Fruit fly (Drosophila melanogaster) S2 (cell line): ENCODE results near the gene CG15539.

Experiments used
- CG8478 ChIP-seq: fragments of >200 bp; optimal IDR thresholded peaks from 2 replicates; lab custom pipeline; 2018
- CTCF ChIP-seq, 2 experiments: fragments of >200 bp; optimal IDR thresholded peaks; 2 replicates each; lab custom pipeline; 2018

DNA sequence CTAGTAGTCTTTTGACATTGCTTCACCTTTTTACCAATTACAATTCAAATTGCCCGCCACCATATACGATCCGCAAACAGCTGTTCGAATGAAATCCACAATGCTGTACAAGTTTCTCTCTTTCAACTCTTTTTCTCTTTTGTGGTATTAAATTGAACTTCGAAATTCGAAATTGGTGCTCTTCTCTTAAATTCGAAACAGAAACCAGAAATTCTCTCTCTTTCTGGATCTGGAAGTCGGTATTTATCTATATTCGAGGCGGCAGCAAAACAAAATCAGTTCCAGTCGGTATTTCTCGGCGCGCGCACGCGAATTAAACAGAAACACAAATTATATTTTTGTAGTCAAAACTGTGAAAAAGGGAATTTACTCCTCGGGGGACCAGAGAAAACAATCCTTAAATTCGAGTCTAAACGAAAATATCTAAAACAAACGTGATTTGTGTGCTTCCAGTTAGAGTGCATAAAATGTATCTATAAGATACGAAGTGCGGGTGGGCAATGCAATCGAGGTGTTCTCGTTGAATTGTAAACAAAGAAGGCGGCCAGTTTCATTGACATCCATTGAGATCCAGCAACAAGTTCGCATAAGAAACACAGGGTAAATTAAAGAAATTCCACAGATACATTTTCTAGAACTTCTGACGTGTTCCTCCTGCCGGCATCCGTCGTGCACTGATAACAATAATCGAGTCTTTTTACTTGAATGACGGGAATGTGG lies 39.9 kb upstream of the CG15539 start, which contains the start of gene PH4alphaEFB:
- TF ChIP-seq CG8478 (lab: Kevin White, UChicago) = no peak
- no peak for TF ChIP-seq CTCF (optimal IDR thresholded peaks at IDR 0.05; lab: Kevin White, UChicago)
